Worm (Caenorhabditis elegans): ENCODE results near the gene irld-40.

The irld-40 gene

ce11 chrV:1642199-1642598 lies 20.2 kb upstream of the irld-40 start, which contains the start of gene Y46H3D.1:
TSS of gene Y46H3D.1 (plus strand) at chrV:1642499.
- TF ChIP-seq zip-5 (tag; optimal IDR thresholded peaks at IDR 0.05) (no peak), ceh-19 (GFP tag; optimal IDR thresholded peaks at IDR 0.05) (no peak)

- TF ChIP-seq mec-3 (tag; optimal IDR thresholded peaks at IDR 0.05; ENCODE audit: borderline replicate concordance) (no peak), ttx-3 (tag; optimal IDR thresholded peaks at IDR 0.05) (no peak), ceh-24 (tag; optimal IDR thresholded peaks at IDR 0.05) (no peak)
These were observed 19.6 kb upstream of the irld-40 start for ce11 chrV:1642768-1643167.

- TF ChIP-seq ceh-34 (tag; optimal IDR thresholded peaks at IDR 0.05) (no peak), C38D4.7 (GFP tag; optimal IDR thresholded peaks at IDR 0.05) (no peak), hlh-6 (tag; optimal IDR thresholded peaks at IDR 0.05) (no peak), tbx-2 (tag; optimal IDR thresholded peaks at IDR 0.05) (no peak), ceh-45 (GFP tag; IDR thresholded peaks at IDR 0.05) (no peak), ama-1 (optimal IDR thresholded peaks at IDR 0.05) (no peak), unc-3 (GFP tag; conservative IDR thresholded peaks at IDR 0.05) (no peak), unc-3 (tag; optimal IDR thresholded peaks at IDR 0.05) (no peak), ztf-16 (tag; optimal IDR thresholded peaks at IDR 0.05) (no peak), pha-2 (tag; optimal IDR thresholded peaks at IDR 0.05) (no peak), ceh-22 (tag; optimal IDR thresholded peaks at IDR 0.05) (no peak), elt-4 (tag; optimal IDR thresholded peaks at IDR 0.05) (no peak), syd-9 (tag; optimal IDR thresholded peaks at IDR 0.05) (no peak), ceh-2 (tag; optimal IDR thresholded peaks at IDR 0.05) (no peak), pha-4 (tag; optimal IDR thresholded peaks at IDR 0.05) (no peak)
These were observed 18.5 kb upstream of the irld-40 start, which contains the start of gene alh-2 for ce11 chrV:1643886-1644285. TSS of gene alh-2 (plus strand) at chrV:1644169.

- TF ChIP-seq hlh-15 (tag; optimal IDR thresholded peaks at IDR 0.05) (no peak), sox-2 (GFP tag; IDR thresholded peaks at IDR 0.05) (no peak), ttx-3 (tag; optimal IDR thresholded peaks at IDR 0.05) (no peak), K02D7.2 (tag; optimal IDR thresholded peaks at IDR 0.05) (no peak), nhr-11 (tag; optimal IDR thresholded peaks at IDR 0.05) (no peak), tbx-2 (tag; optimal IDR thresholded peaks at IDR 0.05) (no peak), unc-55 (GFP tag; optimal IDR thresholded peaks at IDR 0.05) (no peak), gmeb-2 (tag; optimal IDR thresholded peaks at IDR 0.05) (no peak), ceh-48 (tag; optimal IDR thresholded peaks at IDR 0.05) (no peak), ceh-45 (GFP tag; IDR thresholded peaks at IDR 0.05) (no peak), lim-6 (tag; optimal IDR thresholded peaks at IDR 0.05) (no peak), pat-9 (tag; optimal IDR thresholded peaks at IDR 0.05) (no peak), ahr-1 (tag; optimal IDR thresholded peaks at IDR 0.05) (no peak), dve-1 (tag; optimal IDR thresholded peaks at IDR 0.05) (no peak), syd-9 (tag; optimal IDR thresholded peaks at IDR 0.05) (no peak), ets-4 (tag; optimal IDR thresholded peaks at IDR 0.05) (no peak), sox-4 (tag; optimal IDR thresholded peaks at IDR 0.05) (no peak), C38D4.7 (GFP tag; optimal IDR thresholded peaks at IDR 0.05) (no peak), eyg-1 (tag; optimal IDR thresholded peaks at IDR 0.05) (no peak)
These were observed 14.4 kb upstream of the irld-40 start, which contains the start of gene irld-45 for ce11 chrV:1648000-1648399. TSS of gene irld-45 (plus strand) at chrV:1648300.

ce11 chrV:1651045-1651444 lies 11.3 kb upstream of the irld-40 start, which contains the start of gene irld-44:
TSS of gene irld-44 (plus strand) at chrV:1651345.
- TF ChIP-seq pax-1 (tag; optimal IDR thresholded peaks at IDR 0.05) (no peak), nfya-1 (tag; optimal IDR thresholded peaks at IDR 0.05) (no peak), ttx-3 (tag; optimal IDR thresholded peaks at IDR 0.05) (no peak), pag-3 (tag; optimal IDR thresholded peaks at IDR 0.05; ENCODE audit: borderline replicate concordance) (no peak), pat-9 (tag; optimal IDR thresholded peaks at IDR 0.05) (no peak), K02D7.2 (tag; optimal IDR thresholded peaks at IDR 0.05) (no peak), lin-11 (tag; optimal IDR thresholded peaks at IDR 0.05) (no peak), lim-6 (tag; optimal IDR thresholded peaks at IDR 0.05) (no peak), sox-2 (GFP tag; IDR thresholded peaks at IDR 0.05) (no peak), npax-4 (tag; optimal IDR thresholded peaks at IDR 0.05) (no peak), ceh-6 (GFP tag; optimal IDR thresholded peaks at IDR 0.05) (no peak)
